Worm (Caenorhabditis elegans) whole organism, L4 larva: ENCODE results near the gene paqr-1.
A peak's percentile ranks its signal among the peaks of the same experiment; 100 is the strongest.

Source experiments
- D1046.2 ChIP-seq: fragments of 200-800 bp; sonication (Bioruptor generic); IDR thresholded peaks from 2 replicates; pipeline ENCODE4 v1.3.6; 2022; ENCODE audit warnings: missing genetic modification characterization, missing compliant biosample characterization
- F26F4.8 ChIP-seq: fragments of 200-800 bp; sonication (Bioruptor generic); conservative IDR thresholded peaks from 2 replicates; pipeline ENCODE4 v1.3.6; 2022; ENCODE audit warnings: missing genetic modification characterization, missing compliant biosample characterization
- R02D3.7 ChIP-seq: fragments of 150-350 bp; sonication (generic microtip); optimal IDR thresholded peaks from 3 replicates; lab custom pipeline; 2014; ENCODE audit warnings: missing biosample characterization, missing genetic modification characterization
- Y105C5A.15 ChIP-seq: fragments of 200-800 bp; sonication (Bioruptor generic); IDR thresholded peaks from 2 replicates; pipeline ENCODE4 v1.3.6; 2022; ENCODE audit warnings: missing genetic modification characterization, missing compliant biosample characterization
- Y5F2A.4 ChIP-seq: fragments of 200-800 bp; sonication (Bioruptor generic); optimal IDR thresholded peaks from 2 replicates; lab custom pipeline; 2018; ENCODE audit warnings: mild to moderate bottlenecking, missing genetic modification characterization, missing compliant biosample characterization
- ZK337.2 ChIP-seq: fragments of 200-800 bp; sonication (Bioruptor generic); IDR thresholded peaks from 2 replicates; pipeline ENCODE4 v1.3.6; 2022; ENCODE audit warnings: missing genetic modification reagents, missing genetic modification characterization, missing compliant biosample characterization
- aha-1 ChIP-seq: fragments of 150-350 bp; peaks from one replicate; lab custom pipeline; 2014; ENCODE audit warnings: missing biosample characterization, missing genetic modification characterization
- ama-1 ChIP-seq: fragments of 150-350 bp; optimal IDR thresholded peaks from 2 replicates; lab custom pipeline; 2014; ENCODE audit warnings: inconsistent platforms, mixed read lengths
- ceh-20 ChIP-seq: fragments of 200-800 bp; sonication (Bioruptor generic); IDR thresholded peaks from 2 replicates; pipeline ENCODE4 v1.3.6; 2022; ENCODE audit warnings: missing genetic modification reagents, missing genetic modification characterization, missing compliant biosample characterization
- ceh-28 ChIP-seq: fragments of 150-350 bp; optimal IDR thresholded peaks from 2 replicates; lab custom pipeline; 2014; ENCODE audit warnings: missing biosample characterization, missing genetic modification reagents, missing genetic modification characterization
- ceh-32 ChIP-seq: sonication (generic microtip); optimal IDR thresholded peaks from 2 replicates; lab custom pipeline; 2016; ENCODE audit warnings: mild to moderate bottlenecking, missing genetic modification characterization, missing compliant biosample characterization; ENCODE audit not compliant: poor library complexity
- ceh-82 ChIP-seq: sonication (generic microtip); optimal IDR thresholded peaks from 2 replicates; lab custom pipeline; 2017; ENCODE audit warnings: missing biosample characterization, missing genetic modification characterization
- ctbp-1 ChIP-seq: fragments of 200-800 bp; sonication (Bioruptor generic); IDR thresholded peaks from 2 replicates; pipeline ENCODE4 v1.3.6; 2022; ENCODE audit warnings: missing genetic modification reagents, missing genetic modification characterization, missing compliant biosample characterization
- daf-12 ChIP-seq: fragments of 150-350 bp; optimal IDR thresholded peaks from 2 replicates; lab custom pipeline; 2014; ENCODE audit warnings: missing biosample characterization, missing genetic modification reagents, missing genetic modification characterization
- daf-19 ChIP-seq: fragments of 200-800 bp; sonication (Bioruptor generic); conservative IDR thresholded peaks from 2 replicates; pipeline ENCODE4 v1.3.6; 2022; ENCODE audit warnings: missing genetic modification characterization, missing compliant biosample characterization
- dmd-9 ChIP-seq: fragments of 200-800 bp; sonication (Bioruptor generic); IDR thresholded peaks from 2 replicates; pipeline ENCODE4 v1.3.6; 2022; ENCODE audit warnings: missing genetic modification reagents, missing genetic modification characterization, missing compliant biosample characterization
- dpl-1 ChIP-seq: fragments of 150-350 bp; optimal IDR thresholded peaks from 2 replicates; lab custom pipeline; 2014; ENCODE audit warnings: missing biosample characterization, missing genetic modification reagents, missing genetic modification characterization
- duxl-1 ChIP-seq: sonication (generic microtip); optimal IDR thresholded peaks from 2 replicates; lab custom pipeline; 2016; ENCODE audit warnings: mild to moderate bottlenecking, missing genetic modification characterization, moderate library complexity, missing compliant biosample characterization; ENCODE audit not compliant: poor library complexity
- egl-27 ChIP-seq: sonication (generic microtip); optimal IDR thresholded peaks from 3 replicates; lab custom pipeline; 2017; ENCODE audit warnings: missing biosample characterization, missing genetic modification reagents, missing genetic modification characterization
- egl-43 ChIP-seq: fragments of 200-800 bp; sonication (Bioruptor generic); IDR thresholded peaks from 2 replicates; pipeline ENCODE4 v1.3.6; 2022; ENCODE audit warnings: missing genetic modification reagents, missing genetic modification characterization, missing compliant biosample characterization
- hif-1 ChIP-seq, 2 experiments: sonication (generic microtip); optimal IDR thresholded peaks; 2 replicates each; lab custom pipeline; 2016 to 2017; ENCODE audit warnings: missing compliant biosample characterization in 2 of 2, missing genetic modification characterization in 2 of 2, missing genetic modification reagents in 2 of 2, missing genotype in 2 of 2, mild to moderate bottlenecking in 1 of 2
- hlh-30 ChIP-seq: sonication (generic microtip); optimal IDR thresholded peaks from 2 replicates; lab custom pipeline; 2017; ENCODE audit warnings: antibody characterized with exemption, mild to moderate bottlenecking, missing genetic modification characterization, missing compliant biosample characterization; ENCODE audit not compliant: insufficient read depth
- hmg-1.1 ChIP-seq: fragments of 200-800 bp; sonication (Bioruptor generic); IDR thresholded peaks from 2 replicates; pipeline ENCODE4 v1.3.6; 2022; ENCODE audit warnings: missing genetic modification reagents, missing genetic modification characterization, missing compliant biosample characterization
- jun-1 ChIP-seq: fragments of 150-350 bp; optimal IDR thresholded peaks from 2 replicates; lab custom pipeline; 2014; ENCODE audit warnings: missing biosample characterization, missing genetic modification reagents, missing genetic modification characterization
- lim-7 ChIP-seq: fragments of 200-800 bp; sonication (Bioruptor generic); IDR thresholded peaks from 2 replicates; pipeline ENCODE4 v1.3.6; 2022; ENCODE audit warnings: missing genetic modification characterization, missing compliant biosample characterization
- lin-1 ChIP-seq: fragments of 200-800 bp; sonication (Bioruptor generic); IDR thresholded peaks from 2 replicates; pipeline ENCODE4 v1.3.6; 2022; ENCODE audit warnings: missing genetic modification reagents, missing genetic modification characterization, missing compliant biosample characterization
- lin-15B ChIP-seq: fragments of 150-350 bp; sonication (generic microtip); optimal IDR thresholded peaks from 3 replicates; lab custom pipeline; 2014; ENCODE audit warnings: missing biosample characterization, missing genetic modification characterization
- lin-29 ChIP-seq: fragments of 200-800 bp; sonication (Bioruptor generic); IDR thresholded peaks from 2 replicates; pipeline ENCODE4 v1.3.6; 2022; ENCODE audit warnings: missing genetic modification reagents, missing genetic modification characterization, missing compliant biosample characterization
- lin-39 ChIP-seq: fragments of 150-350 bp; optimal IDR thresholded peaks from 2 replicates; lab custom pipeline; 2014; ENCODE audit warnings: missing biosample characterization, missing genetic modification reagents, missing genetic modification characterization
- lsy-2 ChIP-seq, 2 experiments: fragments of 150-350 bp in 1 of 2; sonication (generic microtip) in 1 of 2; optimal IDR thresholded peaks; 2 replicates each; lab custom pipeline; 2014 to 2017; ENCODE audit warnings: missing biosample characterization in 2 of 2, missing genetic modification characterization in 2 of 2
- mdl-1 ChIP-seq, 2 experiments: fragments of 150-350 bp in 1 of 2; sonication (generic microtip) in 1 of 2; optimal IDR thresholded peaks; 2 replicates each; lab custom pipeline; 2014 to 2017; ENCODE audit warnings: missing biosample characterization in 2 of 2, missing genetic modification characterization in 2 of 2
- mxl-2 ChIP-seq: fragments of 200-800 bp; sonication (Bioruptor generic); conservative IDR thresholded peaks from 2 replicates; pipeline ENCODE4 v1.3.6; 2022; ENCODE audit warnings: missing genetic modification reagents, missing genetic modification characterization, missing compliant biosample characterization
- nhr-102 ChIP-seq: sonication (generic microtip); optimal IDR thresholded peaks from 2 replicates; lab custom pipeline; 2016; ENCODE audit warnings: mild to moderate bottlenecking, missing genetic modification characterization, moderate library complexity, missing compliant biosample characterization
- nhr-111 ChIP-seq: fragments of 200-800 bp; sonication (Bioruptor generic); optimal IDR thresholded peaks from 2 replicates; lab custom pipeline; 2018; ENCODE audit warnings: mild to moderate bottlenecking, missing genetic modification characterization, missing compliant biosample characterization
- nhr-237 ChIP-seq: sonication (generic microtip); optimal IDR thresholded peaks from 2 replicates; lab custom pipeline; 2017; ENCODE audit warnings: missing biosample characterization, missing genetic modification characterization
- nhr-25 ChIP-seq: sonication (generic microtip); optimal IDR thresholded peaks from 2 replicates; lab custom pipeline; 2017; ENCODE audit warnings: missing genetic modification characterization, mild to moderate bottlenecking, missing compliant biosample characterization, antibody characterized with exemption, moderate library complexity, borderline replicate concordance; ENCODE audit not compliant: insufficient read depth
- nhr-28 ChIP-seq: fragments of 150-350 bp; optimal IDR thresholded peaks from 2 replicates; lab custom pipeline; 2014; ENCODE audit warnings: missing biosample characterization, missing genetic modification characterization
- nhr-41 ChIP-seq: fragments of 200-800 bp; sonication (Bioruptor generic); IDR thresholded peaks from 2 replicates; pipeline ENCODE4 v1.3.6; 2022; ENCODE audit warnings: missing genetic modification reagents, missing genetic modification characterization, missing compliant biosample characterization
- nhr-42 ChIP-seq: fragments of 200-800 bp; sonication (Bioruptor generic); IDR thresholded peaks from 2 replicates; pipeline ENCODE4 v1.3.6; 2022; ENCODE audit warnings: missing genetic modification characterization, missing compliant biosample characterization
- nhr-77 ChIP-seq: fragments of 150-350 bp; optimal IDR thresholded peaks from 2 replicates; lab custom pipeline; 2014; ENCODE audit warnings: missing biosample characterization, missing genetic modification characterization
- php-3 ChIP-seq: fragments of 200-800 bp; sonication (Bioruptor generic); IDR thresholded peaks from 2 replicates; pipeline ENCODE4 v1.3.6; 2022; ENCODE audit warnings: missing genetic modification reagents, missing genetic modification characterization, missing compliant biosample characterization
- pqm-1 ChIP-seq: sonication (generic microtip); optimal IDR thresholded peaks from 2 replicates; lab custom pipeline; 2017; ENCODE audit warnings: missing biosample characterization, missing genetic modification characterization
- rbr-2 ChIP-seq: sonication (generic microtip); optimal IDR thresholded peaks from 2 replicates; lab custom pipeline; 2016; ENCODE audit warnings: missing genotype, missing genetic modification characterization, missing compliant biosample characterization
- set-16 ChIP-seq: fragments of 200-800 bp; sonication (Bioruptor generic); IDR thresholded peaks from 2 replicates; pipeline ENCODE4 v1.3.6; 2022; ENCODE audit warnings: missing genetic modification reagents, missing genetic modification characterization, missing compliant biosample characterization
- snpc-4 ChIP-seq: fragments of 150-350 bp; optimal IDR thresholded peaks from 2 replicates; lab custom pipeline; 2014; ENCODE audit warnings: missing biosample characterization, missing genetic modification characterization
- spr-3 ChIP-seq: fragments of 200-800 bp; sonication (Bioruptor generic); optimal IDR thresholded peaks from 2 replicates; lab custom pipeline; 2018; ENCODE audit warnings: mild to moderate bottlenecking, missing genetic modification characterization, missing compliant biosample characterization
- unc-130 ChIP-seq: sonication (generic microtip); optimal IDR thresholded peaks from 2 replicates; lab custom pipeline; 2016; ENCODE audit warnings: missing genetic modification reagents, missing genetic modification characterization, missing compliant biosample characterization
- unc-62 ChIP-seq, 3 experiments: fragments of 150-350 bp in 1 of 3; sonication (generic microtip); optimal IDR thresholded peaks in 2 of 3; peaks in 1 of 3; 1 replicate in 1 of 3; 2 replicates in 2 of 3; lab custom pipeline; 2014 to 2017; ENCODE audit warnings: missing biosample characterization in 3 of 3, missing genetic modification characterization in 3 of 3, missing genetic modification reagents in 3 of 3, missing genotype in 1 of 3
- ztf-11 ChIP-seq: fragments of 150-350 bp; optimal IDR thresholded peaks from 2 replicates; lab custom pipeline; 2014; ENCODE audit warnings: missing biosample characterization, missing genetic modification characterization
- ztf-7 ChIP-seq: fragments of 150-350 bp; optimal IDR thresholded peaks from 2 replicates; lab custom pipeline; 2014; ENCODE audit warnings: missing biosample characterization, missing genetic modification characterization

paqr-1 gene

DNA sequence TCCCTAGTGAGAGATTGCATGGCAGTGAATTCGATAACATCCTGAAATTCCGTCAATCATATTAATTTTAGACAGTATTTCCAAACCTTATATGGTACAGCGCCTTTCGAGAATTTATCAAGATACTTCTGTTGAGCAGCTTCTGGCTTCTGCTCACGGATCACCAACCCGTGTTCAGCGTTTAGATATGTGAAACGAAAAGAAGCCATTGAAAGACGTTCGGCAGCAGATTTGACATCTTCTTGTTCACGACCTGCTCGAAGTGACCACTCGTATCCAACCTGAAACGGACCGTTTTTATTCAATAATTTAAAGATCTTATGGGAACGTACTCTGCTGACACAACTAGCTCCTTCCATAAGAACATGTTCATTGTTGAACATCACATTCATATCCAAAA is 26.4 kb upstream of the paqr-1 start:
- TF ChIP-seq lsy-2 (tag; optimal IDR thresholded peaks at IDR 0.05; lab: Kevin White, UChicago) (no peak), D1046.2 (no peak), php-3 (GFP tag; lab: Robert Waterston, UW) (no peak), nhr-25 (no peak), lin-29 (GFP tag; lab: Robert Waterston, UW) (no peak), ama-1 (no peak), egl-43 (GFP tag; lab: Robert Waterston, UW) (no peak), lin-1 (GFP tag; lab: Robert Waterston, UW) (no peak), unc-130 (GFP tag; lab: Kevin White, UChicago) (no peak), aha-1 (tag; lab: Kevin White, UChicago) (peak; percentile 59), F26F4.8 (GFP tag; lab: Robert Waterston, UW) (no peak), mxl-2 (GFP tag; lab: Robert Waterston, UW) (no peak), dmd-9 (no peak), rbr-2 (tag; lab: Kevin White, UChicago) (no peak), unc-62 (GFP tag; optimal IDR thresholded peaks at IDR 0.05 in 1 of 2; lab: Kevin White, UChicago) (peak in 1 of 2 experiments; percentile 94), unc-62 (tag; optimal IDR thresholded peaks at IDR 0.05; lab: Kevin White, UChicago) (no peak), set-16 (no peak)

DNA sequence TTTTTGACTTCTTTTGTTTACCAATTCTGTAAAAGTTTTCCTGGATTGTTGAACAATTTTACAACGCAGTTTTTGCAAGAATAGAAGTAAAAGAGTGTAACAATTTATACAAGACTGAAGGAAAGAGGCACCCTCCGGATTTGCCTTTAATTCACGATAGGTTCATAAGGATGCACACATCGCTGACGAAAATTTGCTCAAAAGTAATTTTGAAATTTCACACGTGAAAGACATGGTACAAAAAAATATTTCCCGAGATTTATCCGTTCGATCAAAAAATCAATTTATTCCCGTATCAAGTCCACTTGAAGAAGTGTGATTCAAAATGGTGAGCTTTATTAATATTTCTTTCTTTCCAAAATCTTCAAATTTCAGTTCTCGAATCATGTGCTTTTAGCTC is 22.7 kb upstream of the paqr-1 start, which contains the start of gene C43G2.3:
Gene C43G2.3 (plus strand): TSS at position 301 of the 400 bp plus-strand sequence.
- no peak for TF ChIP-seq duxl-1
- TF ChIP-seq spr-3, result no peak
- no peak for TF ChIP-seq ceh-32 (tag; lab: Kevin White, UChicago)
- TF ChIP-seq lin-39, result no peak
- no peak for TF ChIP-seq ctbp-1 (GFP tag; lab: Robert Waterston, UW)
- TF ChIP-seq nhr-28, result no peak
- no peak for TF ChIP-seq daf-19
- no peak for TF ChIP-seq nhr-42
- no peak for TF ChIP-seq R02D3.7 (tag; lab: Kevin White, UChicago)
- TF ChIP-seq Y5F2A.4 (GFP tag; lab: Kevin White, UChicago), result no peak
- no peak for TF ChIP-seq nhr-77
- TF ChIP-seq nhr-111 (GFP tag; lab: Kevin White, UChicago), result no peak

DNA sequence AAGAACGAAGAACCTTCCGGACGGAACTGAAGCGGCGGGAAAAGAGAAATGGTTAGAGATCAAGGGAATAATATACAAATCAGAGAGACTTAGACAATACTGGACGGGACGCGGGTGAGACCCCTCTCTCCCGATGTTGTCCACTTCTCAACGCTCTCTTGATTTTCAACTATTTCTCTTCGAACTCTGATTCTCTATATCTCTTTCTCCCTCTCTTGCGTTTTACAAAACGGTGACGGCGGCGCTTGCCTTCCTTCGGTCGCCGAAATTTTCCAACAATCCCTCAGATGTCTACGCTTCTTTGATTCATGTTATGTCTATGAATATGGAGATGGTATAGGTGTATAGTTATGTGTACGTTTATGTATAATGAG is 21.5 kb upstream of the paqr-1 start:
- peak in 1 of 2 experiments; percentile 36 for TF ChIP-seq mdl-1 (tag; optimal IDR thresholded peaks at IDR 0.05; lab: Kevin White, UChicago)
- no peak for TF ChIP-seq ZK337.2
- no peak for TF ChIP-seq Y105C5A.15
- TF ChIP-seq daf-12 (tag; lab: Kevin White, UChicago), result no peak
- TF ChIP-seq lin-1 (GFP tag; lab: Robert Waterston, UW), result no peak
- TF ChIP-seq ztf-7 (tag; lab: Kevin White, UChicago), result no peak
- TF ChIP-seq egl-27, result no peak
- no peak for TF ChIP-seq nhr-41 (GFP tag; lab: Robert Waterston, UW)
- TF ChIP-seq spr-3, result no peak
- TF ChIP-seq hmg-1.1 (GFP tag; lab: Robert Waterston, UW), result peak; percentile 45
- no peak for TF ChIP-seq ceh-32 (tag; lab: Kevin White, UChicago)
- no peak for TF ChIP-seq dpl-1 (GFP tag; lab: Kevin White, UChicago)
- TF ChIP-seq ceh-28 (tag; lab: Kevin White, UChicago), result no peak
- TF ChIP-seq lin-15B, result no peak
- no peak for TF ChIP-seq jun-1 (tag; lab: Kevin White, UChicago)
- TF ChIP-seq hif-1 (tag; optimal IDR thresholded peaks at IDR 0.05; lab: Kevin White, UChicago), result peak in 1 of 2 experiments; percentile 17
- no peak for TF ChIP-seq ztf-11 (tag; lab: Kevin White, UChicago)
- TF ChIP-seq nhr-102, result peak; percentile 26
- no peak for TF ChIP-seq pqm-1
- TF ChIP-seq hlh-30 (tag; lab: Kevin White, UChicago), result peak; percentile 59
- TF ChIP-seq duxl-1, result no peak
- no peak for TF ChIP-seq nhr-237 (tag; lab: Kevin White, UChicago)
- no peak for TF ChIP-seq nhr-42
- no peak for TF ChIP-seq snpc-4 (tag; lab: Kevin White, UChicago)
- TF ChIP-seq lim-7 (GFP tag; lab: Robert Waterston, UW), result no peak
- no peak for TF ChIP-seq ceh-82
- no peak for TF ChIP-seq mxl-2 (GFP tag; lab: Robert Waterston, UW)
- TF ChIP-seq ceh-20 (GFP tag; lab: Robert Waterston, UW), result no peak
